Worm (Caenorhabditis elegans) whole organism, L3 larva: ENCODE measurements around the gene str-112.

Experiments
- R02D3.7 ChIP-seq: fragments of 150-350 bp; optimal IDR thresholded peaks from 2 replicates; lab custom pipeline; 2014; ENCODE audit warnings: missing biosample characterization, missing genetic modification characterization
- ZK546.5 ChIP-seq: sonication (generic microtip); optimal IDR thresholded peaks from 2 replicates; lab custom pipeline; 2017; ENCODE audit warnings: missing biosample characterization, missing genetic modification characterization
- aly-2 ChIP-seq: fragments of 150-350 bp; optimal IDR thresholded peaks from 2 replicates; lab custom pipeline; 2014; ENCODE audit warnings: missing biosample characterization, missing genetic modification characterization
- ama-1 ChIP-seq: fragments of 150-350 bp; optimal IDR thresholded peaks from 2 replicates; lab custom pipeline; 2018
- ceh-16 ChIP-seq: sonication (generic microtip); optimal IDR thresholded peaks from 2 replicates; lab custom pipeline; 2017; ENCODE audit warnings: missing biosample characterization, missing genetic modification characterization
- ceh-28 ChIP-seq: fragments of 150-350 bp; optimal IDR thresholded peaks from 2 replicates; lab custom pipeline; 2014; ENCODE audit warnings: missing biosample characterization, missing genetic modification reagents, missing genetic modification characterization
- ceh-9 ChIP-seq: sonication (generic microtip); optimal IDR thresholded peaks from 2 replicates; lab custom pipeline; 2018; ENCODE audit warnings: missing biosample characterization, missing genetic modification characterization
- daf-12 ChIP-seq: fragments of 150-350 bp; optimal IDR thresholded peaks from 2 replicates; lab custom pipeline; 2014; ENCODE audit warnings: missing biosample characterization, missing genetic modification reagents, missing genetic modification characterization
- egl-27 ChIP-seq: sonication (generic microtip); optimal IDR thresholded peaks from 4 replicates; lab custom pipeline; 2017; ENCODE audit warnings: missing biosample characterization, missing genetic modification reagents, missing genetic modification characterization
- elt-1 ChIP-seq: fragments of 150-350 bp; optimal IDR thresholded peaks from 2 replicates; lab custom pipeline; 2014; ENCODE audit warnings: missing biosample characterization, missing genetic modification characterization
- elt-2 ChIP-seq: sonication (generic microtip); optimal IDR thresholded peaks from 2 replicates; lab custom pipeline; 2016; ENCODE audit warnings: missing genetic modification reagents, mild to moderate bottlenecking, missing genetic modification characterization, missing compliant biosample characterization
- elt-3 ChIP-seq, 3 experiments: fragments of 150-350 bp in 1 of 3; sonication (generic microtip) in 2 of 3; optimal IDR thresholded peaks; 2 replicates in 2 of 3; 4 replicates in 1 of 3; lab custom pipeline; 2014 to 2017; ENCODE audit warnings: missing biosample characterization in 3 of 3, missing genetic modification characterization in 3 of 3
- fkh-10 ChIP-seq: sonication (generic microtip); optimal IDR thresholded peaks from 2 replicates; lab custom pipeline; 2017; ENCODE audit warnings: missing biosample characterization, missing genetic modification reagents, missing genetic modification characterization
- fkh-2 ChIP-seq: fragments of 150-350 bp; optimal IDR thresholded peaks from 2 replicates; lab custom pipeline; 2014; ENCODE audit warnings: missing biosample characterization, missing genetic modification reagents, missing genetic modification characterization
- hmg-11 ChIP-seq: sonication (generic microtip); optimal IDR thresholded peaks from 2 replicates; lab custom pipeline; 2016; ENCODE audit warnings: missing genetic modification characterization, missing compliant biosample characterization
- jun-1 ChIP-seq: fragments of 150-350 bp; optimal IDR thresholded peaks from 2 replicates; lab custom pipeline; 2014; ENCODE audit warnings: missing biosample characterization, missing genetic modification reagents, missing genetic modification characterization
- lin-15B ChIP-seq: fragments of 150-350 bp; optimal IDR thresholded peaks from 2 replicates; lab custom pipeline; 2014; ENCODE audit warnings: missing biosample characterization, missing genetic modification characterization
- lin-39 ChIP-seq: fragments of 150-350 bp; optimal IDR thresholded peaks from 2 replicates; lab custom pipeline; 2018; ENCODE audit warnings: missing biosample characterization, missing genetic modification reagents, missing genetic modification characterization
- lsy-12 ChIP-seq: sonication (generic microtip); optimal IDR thresholded peaks from 2 replicates; lab custom pipeline; 2016; ENCODE audit warnings: mild to moderate bottlenecking, missing genetic modification characterization, missing compliant biosample characterization
- mdl-1 ChIP-seq: fragments of 150-350 bp; optimal IDR thresholded peaks from 2 replicates; lab custom pipeline; 2014; ENCODE audit warnings: missing biosample characterization, missing genetic modification characterization
- nfya-1 ChIP-seq: sonication (generic microtip); optimal IDR thresholded peaks from 2 replicates; lab custom pipeline; 2017; ENCODE audit warnings: missing genetic modification characterization, mild to moderate bottlenecking, missing compliant biosample characterization, antibody characterized with exemption, moderate library complexity; ENCODE audit not compliant: insufficient read depth
- nhr-11 ChIP-seq: fragments of 150-350 bp; optimal IDR thresholded peaks from 2 replicates; lab custom pipeline; 2014; ENCODE audit warnings: missing biosample characterization, missing genetic modification characterization
- nhr-12 ChIP-seq: fragments of 150-350 bp; optimal IDR thresholded peaks from 2 replicates; lab custom pipeline; 2014; ENCODE audit warnings: missing biosample characterization, missing genetic modification characterization
- nhr-23 ChIP-seq: fragments of 150-350 bp; optimal IDR thresholded peaks from 2 replicates; lab custom pipeline; 2014; ENCODE audit warnings: missing biosample characterization, missing genetic modification reagents, missing genetic modification characterization
- nhr-237 ChIP-seq: fragments of 150-350 bp; optimal IDR thresholded peaks from 2 replicates; lab custom pipeline; 2014; ENCODE audit warnings: missing biosample characterization, missing genetic modification characterization
- nhr-25 ChIP-seq: sonication (generic microtip); optimal IDR thresholded peaks from 2 replicates; lab custom pipeline; 2017; ENCODE audit warnings: missing biosample characterization, missing genetic modification characterization
- nhr-28 ChIP-seq: fragments of 150-350 bp; optimal IDR thresholded peaks from 2 replicates; lab custom pipeline; 2014; ENCODE audit warnings: missing biosample characterization, missing genetic modification characterization
- nhr-43 ChIP-seq: sonication (generic microtip); optimal IDR thresholded peaks from 2 replicates; lab custom pipeline; 2016; ENCODE audit warnings: mild to moderate bottlenecking, missing genetic modification characterization, missing compliant biosample characterization; ENCODE audit not compliant: poor library complexity, severe bottlenecking
- nhr-67 ChIP-seq: fragments of 150-350 bp; optimal IDR thresholded peaks from 2 replicates; lab custom pipeline; 2014; ENCODE audit warnings: missing biosample characterization, missing genetic modification characterization
- nhr-76 ChIP-seq: fragments of 150-350 bp; sonication (generic microtip); optimal IDR thresholded peaks from 5 replicates; lab custom pipeline; 2014; ENCODE audit warnings: missing biosample characterization, missing genetic modification characterization
- nhr-77 ChIP-seq: fragments of 150-350 bp; optimal IDR thresholded peaks from 2 replicates; lab custom pipeline; 2014; ENCODE audit warnings: missing biosample characterization, missing genetic modification characterization
- pha-4 ChIP-seq: fragments of 150-350 bp; optimal IDR thresholded peaks from 2 replicates; lab custom pipeline; 2014; ENCODE audit warnings: missing biosample characterization, missing genetic modification reagents, missing genetic modification characterization
- pqm-1 ChIP-seq: fragments of 150-350 bp; optimal IDR thresholded peaks from 2 replicates; lab custom pipeline; 2017; ENCODE audit warnings: missing biosample characterization, missing genetic modification characterization, inconsistent platforms
- skn-1 ChIP-seq: fragments of 150-350 bp; optimal IDR thresholded peaks from 2 replicates; lab custom pipeline; 2014; ENCODE audit warnings: missing biosample characterization, missing genetic modification characterization
- snpc-4 ChIP-seq: fragments of 150-350 bp; optimal IDR thresholded peaks from 2 replicates; lab custom pipeline; 2014; ENCODE audit warnings: missing biosample characterization, missing genetic modification characterization
- tbx-2 ChIP-seq: sonication (generic microtip); optimal IDR thresholded peaks from 2 replicates; lab custom pipeline; 2016; ENCODE audit warnings: mild to moderate bottlenecking, missing genetic modification characterization, missing compliant biosample characterization
- unc-39 ChIP-seq: sonication (generic microtip); optimal IDR thresholded peaks from 4 replicates; lab custom pipeline; 2017; ENCODE audit warnings: missing biosample characterization, missing genetic modification characterization
- unc-62 ChIP-seq: fragments of 150-350 bp; sonication (generic microtip); optimal IDR thresholded peaks from 4 replicates; lab custom pipeline; 2014; ENCODE audit warnings: missing biosample characterization, missing genetic modification reagents, missing genetic modification characterization
- ztf-4 ChIP-seq: fragments of 150-350 bp; optimal IDR thresholded peaks from 2 replicates; lab custom pipeline; 2014; ENCODE audit warnings: missing biosample characterization, missing genetic modification characterization

The str-112 gene

ce11 chrV:7138320-7138719 lies at the start of gene str-112:
Gene str-112 (minus strand): TSS chrV:7138420.
- TF ChIP-seq nhr-23 (tag; lab: Kevin White, UChicago), result no peak
- no peak for TF ChIP-seq skn-1 (tag; lab: Kevin White, UChicago)
- no peak for TF ChIP-seq ZK546.5 (tag; lab: Kevin White, UChicago)
- TF ChIP-seq hmg-11 (tag; lab: Kevin White, UChicago), result no peak
- TF ChIP-seq tbx-2 (tag; lab: Kevin White, UChicago), result no peak
- no peak for TF ChIP-seq snpc-4 (tag; lab: Kevin White, UChicago)
- no peak for TF ChIP-seq ceh-9 (tag; lab: Kevin White, UChicago)
- TF ChIP-seq ztf-4, result no peak
- no peak for TF ChIP-seq lin-15B
- TF ChIP-seq nfya-1 (tag; lab: Kevin White, UChicago), result no peak
- no peak for TF ChIP-seq ama-1 (lab: Kevin White, UChicago)

- peak; percentile 29 for TF ChIP-seq elt-2
- TF ChIP-seq aly-2 (tag; lab: Kevin White, UChicago), result no peak
- no peak for TF ChIP-seq nhr-28
- TF ChIP-seq, all 47 proteins: peak for 1
Measured at ce11 chrV:7187295-7187694, 49.1 kb upstream of the str-112 start.

ce11 chrV:7186599-7186998 lies 48.4 kb upstream of the str-112 start:
- no peak for TF ChIP-seq unc-39
- peak; percentile 82 for TF ChIP-seq elt-2
- no peak for TF ChIP-seq nhr-23 (tag; lab: Kevin White, UChicago)
- peak; percentile 77 for TF ChIP-seq pqm-1 (tag; lab: Kevin White, UChicago)
- peak; percentile 73 for TF ChIP-seq jun-1 (tag; lab: Kevin White, UChicago)

ce11 chrV:7184549-7184948 lies 46.3 kb upstream of the str-112 start, which contains the start of gene pitr-5:
Gene pitr-5 (plus strand): TSS chrV:7184849.
- TF ChIP-seq nhr-28 (no peak), mdl-1 (no peak), ceh-16 (tag; lab: Kevin White, UChicago) (no peak), skn-1 (tag; lab: Kevin White, UChicago) (no peak), ztf-4 (no peak), nhr-67 (tag; lab: Kevin White, UChicago) (no peak), daf-12 (tag; lab: Kevin White, UChicago) (no peak), egl-27 (tag; lab: Kevin White, UChicago) (no peak), lin-39 (tag; lab: Kevin White, UChicago) (no peak), nhr-76 (tag; lab: Kevin White, UChicago) (no peak), nhr-23 (tag; lab: Kevin White, UChicago) (no peak), tbx-2 (tag; lab: Kevin White, UChicago) (no peak), ceh-9 (tag; lab: Kevin White, UChicago) (no peak), nhr-12 (no peak), unc-62 (GFP tag; lab: Kevin White, UChicago) (no peak), lsy-12 (tag; lab: Kevin White, UChicago) (no peak), snpc-4 (tag; lab: Kevin White, UChicago) (no peak)
- TF ChIP-seq, all 47 proteins: peak for 0

ce11 chrV:7178843-7179242 lies 40.6 kb upstream of the str-112 start, which contains the start of gene cpsf-2:
Gene cpsf-2 (plus strand): TSS chrV:7179172.
- TF ChIP-seq skn-1 (tag; lab: Kevin White, UChicago) (no peak), hmg-11 (tag; lab: Kevin White, UChicago) (peak; percentile 60), nhr-11 (no peak), ceh-16 (tag; lab: Kevin White, UChicago) (no peak), pqm-1 (tag; lab: Kevin White, UChicago) (no peak), nfya-1 (tag; lab: Kevin White, UChicago) (peak; percentile 14), fkh-10 (GFP tag; lab: Kevin White, UChicago) (no peak), elt-1 (no peak)

ce11 chrV:7175201-7175600 lies 37.0 kb upstream of the str-112 start, which contains the start of gene lgc-39:
Gene lgc-39 (plus strand): TSS chrV:7175501.
- TF ChIP-seq nhr-23 (tag; lab: Kevin White, UChicago) (no peak), jun-1 (tag; lab: Kevin White, UChicago) (no peak), pha-4 (no peak), elt-3 (tag; optimal IDR thresholded peaks at IDR 0.05; lab: Kevin White, UChicago) (no peak), nhr-77 (tag; lab: Kevin White, UChicago) (no peak), nhr-43 (tag; lab: Kevin White, UChicago) (no peak), fkh-10 (GFP tag; lab: Kevin White, UChicago) (no peak), R02D3.7 (tag; lab: Kevin White, UChicago) (no peak), nhr-25 (no peak), nhr-12 (no peak), ceh-28 (tag; lab: Kevin White, UChicago) (no peak), egl-27 (tag; lab: Kevin White, UChicago) (no peak), fkh-2 (tag; lab: Kevin White, UChicago) (no peak), skn-1 (tag; lab: Kevin White, UChicago) (no peak), nhr-237 (tag; lab: Kevin White, UChicago) (no peak), daf-12 (tag; lab: Kevin White, UChicago) (no peak)
